Worm (Caenorhabditis elegans) whole organism, early embryonic: Measurements from ENCODE around the gene C09G12.17.

Experiments
- F13C5.2 ChIP-seq: sonication (generic microtip); optimal IDR thresholded peaks from 2 replicates; lab custom pipeline; 2017; ENCODE audit warnings: mild to moderate bottlenecking, missing genetic modification characterization, inconsistent platforms, missing compliant biosample characterization
- ama-1 ChIP-seq: fragments of 150-350 bp; optimal IDR thresholded peaks from 2 replicates; lab custom pipeline; 2014
- ceh-13 ChIP-seq: fragments of 200-800 bp; sonication (Bioruptor generic); optimal IDR thresholded peaks from 2 replicates; lab custom pipeline; 2018; ENCODE audit warnings: mild to moderate bottlenecking, missing genetic modification characterization, missing compliant biosample characterization
- ceh-36 ChIP-seq: sonication (generic microtip); optimal IDR thresholded peaks from 2 replicates; lab custom pipeline; 2016; ENCODE audit warnings: missing genetic modification characterization, inconsistent platforms, missing compliant biosample characterization
- ets-7 ChIP-seq: sonication (generic microtip); optimal IDR thresholded peaks from 2 replicates; lab custom pipeline; 2016; ENCODE audit warnings: missing genotype, missing genetic modification characterization, missing compliant biosample characterization
- flt-1 ChIP-seq: fragments of 200-800 bp; sonication (Bioruptor generic); IDR thresholded peaks from 2 replicates; pipeline ENCODE4 v1.3.6; 2022; ENCODE audit warnings: missing genetic modification characterization, missing compliant biosample characterization
- hmbx-1 ChIP-seq: sonication (generic microtip); optimal IDR thresholded peaks from 2 replicates; lab custom pipeline; 2016; ENCODE audit warnings: mild to moderate bottlenecking, missing genetic modification characterization, missing compliant biosample characterization
- hnd-1 ChIP-seq: sonication (generic microtip); optimal IDR thresholded peaks from 2 replicates; lab custom pipeline; 2016; ENCODE audit warnings: missing genetic modification characterization, missing compliant biosample characterization
- pes-1 ChIP-seq: fragments of 200-800 bp; sonication (Bioruptor generic); IDR thresholded peaks from 2 replicates; pipeline ENCODE4 v1.3.6; 2022; ENCODE audit warnings: missing genetic modification reagents, missing genetic modification characterization, missing compliant biosample characterization
- scrt-1 ChIP-seq: fragments of 200-800 bp; sonication (Bioruptor generic); IDR thresholded peaks from 2 replicates; pipeline ENCODE4 v1.3.6; 2022; ENCODE audit warnings: missing genetic modification characterization, missing compliant biosample characterization
- sea-1 ChIP-seq: fragments of 200-800 bp; sonication (Bioruptor generic); conservative IDR thresholded peaks from 2 replicates; pipeline ENCODE4 v1.3.6; 2022; ENCODE audit warnings: missing genetic modification characterization, missing compliant biosample characterization
- tbx-11 ChIP-seq: fragments of 200-800 bp; sonication (Bioruptor generic); IDR thresholded peaks from 2 replicates; pipeline ENCODE4 v1.3.6; 2022; ENCODE audit warnings: missing genetic modification characterization, missing compliant biosample characterization
- tbx-37 ChIP-seq: fragments of 200-800 bp; sonication (Bioruptor generic); conservative IDR thresholded peaks from 2 replicates; pipeline ENCODE4 v1.3.6; 2022; ENCODE audit warnings: missing genetic modification reagents, missing genetic modification characterization, missing compliant biosample characterization

DNA sequence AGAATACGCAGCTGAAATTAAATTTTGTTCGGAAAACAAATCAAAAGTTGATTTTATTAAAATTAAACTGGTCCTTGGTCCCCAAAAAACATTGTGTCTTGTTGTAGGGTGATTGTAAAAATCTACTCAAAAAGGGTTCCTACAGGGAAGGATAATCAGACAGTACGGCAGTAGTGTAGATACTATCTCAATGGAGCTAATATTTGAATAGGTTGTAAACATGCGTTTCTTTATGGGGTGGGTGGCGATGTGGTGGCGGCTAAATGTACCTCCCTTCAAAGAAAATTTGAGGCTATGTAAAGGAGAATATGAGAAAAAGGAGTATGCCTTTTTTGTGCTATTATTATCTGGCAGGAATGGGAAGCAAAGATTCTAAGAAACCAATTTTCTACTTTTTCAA lies 43.7 kb downstream of the C09G12.17 start:
- no peak for TF ChIP-seq hmbx-1 (tag; lab: Kevin White, UChicago)
- TF ChIP-seq ama-1 (lab: Kevin White, UChicago), result no peak
- no peak for TF ChIP-seq flt-1 (GFP tag; lab: Robert Waterston, UW)
- TF ChIP-seq pes-1 (GFP tag; lab: Robert Waterston, UW), result no peak
- TF ChIP-seq sea-1 (GFP tag; lab: Robert Waterston, UW), result no peak
- TF ChIP-seq hnd-1 (tag; lab: Kevin White, UChicago), result no peak
- TF ChIP-seq ceh-13, result no peak
- TF ChIP-seq tbx-37 (GFP tag; lab: Robert Waterston, UW), result no peak
- no peak for TF ChIP-seq tbx-11 (GFP tag; lab: Robert Waterston, UW)
- no peak for TF ChIP-seq ets-7
- TF ChIP-seq scrt-1 (GFP tag; lab: Robert Waterston, UW), result no peak
- no peak for TF ChIP-seq ceh-36 (tag; lab: Kevin White, UChicago)
- TF ChIP-seq F13C5.2 (tag; lab: Kevin White, UChicago), result no peak
